Worm (Caenorhabditis elegans): ENCODE results near the gene C06A6.4.

ce11 chrIV:7815683-7816183 is 13.4 kb downstream of the C06A6.4 start, which contains the start of gene cdgs-1:
- TF ChIP-seq attf-3 (GFP tag; conservative IDR thresholded peaks at IDR 0.05) (no peak), ama-1 (optimal IDR thresholded peaks at IDR 0.05) (no peak), ama-1 (GFP tag; optimal IDR thresholded peaks at IDR 0.05) (no peak), Y53G8AR.9 (GFP tag; conservative IDR thresholded peaks at IDR 0.05) (no peak), nhr-120 (GFP tag; IDR thresholded peaks at IDR 0.05) (no peak), die-1 (tag; optimal IDR thresholded peaks at IDR 0.05) (no peak), K11D2.4 (GFP tag; IDR thresholded peaks at IDR 0.05) (no peak), B0261.1 (tag; optimal IDR thresholded peaks at IDR 0.05) (no peak), hlh-26 (GFP tag; conservative IDR thresholded peaks at IDR 0.05) (no peak), F49E8.2 (tag; optimal IDR thresholded peaks at IDR 0.05; ENCODE audit: insufficient read depth) (no peak), nfyb-1 (GFP tag; IDR thresholded peaks at IDR 0.05) (no peak), rcor-1 (GFP tag; IDR thresholded peaks at IDR 0.05) (no peak), Y67H2A.10 (GFP tag; conservative IDR thresholded peaks at IDR 0.05) (no peak), ceh-79 (tag; optimal IDR thresholded peaks at IDR 0.05) (no peak), hlh-12 (tag; optimal IDR thresholded peaks at IDR 0.05) (no peak)
